Fruit fly (Drosophila melanogaster) whole organism, embryonic: ENCODE measurements around the gene papi.

Experiments
- Ada2b ChIP-seq: fragments of 200-800 bp; sonication (Bioruptor generic); IDR thresholded peaks from 2 replicates; pipeline ENCODE4 v1.3.6; 2022; ENCODE audit warnings: missing biosample characterization, missing genetic modification characterization
- BEAF-32 ChIP-seq: fragments of 200-800 bp; sonication (Bioruptor generic); optimal IDR thresholded peaks from 3 replicates; lab custom pipeline; 2017; ENCODE audit warnings: missing biosample characterization, missing genetic modification characterization, mild to moderate bottlenecking, moderate library complexity, missing genetic modification reagents
- CG10321 ChIP-seq: fragments of 200-800 bp; sonication (Bioruptor generic); IDR thresholded peaks from 2 replicates; pipeline ENCODE4 v1.3.6; 2022; ENCODE audit warnings: missing biosample characterization, missing genetic modification characterization
- CG10543 ChIP-seq: fragments of 200-800 bp; sonication (Bioruptor generic); optimal IDR thresholded peaks from 3 replicates; lab custom pipeline; 2017; ENCODE audit warnings: missing biosample characterization, mild to moderate bottlenecking, missing genetic modification characterization, moderate library complexity
- CG11560 ChIP-seq: fragments of 200-800 bp; sonication (Bioruptor generic); IDR thresholded peaks from 3 replicates; pipeline ENCODE4 v1.3.6; 2022; ENCODE audit warnings: missing biosample characterization, missing genetic modification characterization
- CG11695 ChIP-seq: fragments of 200-800 bp; sonication (Bioruptor generic); IDR thresholded peaks from 3 replicates; pipeline ENCODE4 v1.3.6; 2022; ENCODE audit warnings: missing biosample characterization, missing genetic modification characterization
- CG12236 ChIP-seq: fragments of 200-800 bp; sonication (Bioruptor generic); optimal IDR thresholded peaks from 2 replicates; lab custom pipeline; 2016; ENCODE audit warnings: missing biosample characterization, missing genetic modification characterization
- CG12299 ChIP-seq: fragments of 200-800 bp; sonication (Bioruptor generic); optimal IDR thresholded peaks from 2 replicates; lab custom pipeline; 2018; ENCODE audit warnings: missing biosample characterization, mild to moderate bottlenecking, missing genetic modification characterization
- CG14050 ChIP-seq: fragments of 200-800 bp; sonication (Bioruptor generic); IDR thresholded peaks from 3 replicates; pipeline ENCODE4 v1.3.6; 2022; ENCODE audit warnings: missing biosample characterization, missing genetic modification characterization
- CG14441 ChIP-seq: fragments of 200-800 bp; sonication (Bioruptor generic); IDR thresholded peaks from 2 replicates; pipeline ENCODE4 v1.3.6; 2022; ENCODE audit warnings: missing biosample characterization, missing genetic modification characterization
- CG14710 ChIP-seq: fragments of 200-800 bp; sonication (Bioruptor generic); optimal IDR thresholded peaks from 3 replicates; lab custom pipeline; 2019; ENCODE audit warnings: missing biosample characterization, mild to moderate bottlenecking, missing genetic modification characterization, moderate library complexity
- CG16779 ChIP-seq: fragments of 200-800 bp; sonication (Bioruptor generic); IDR thresholded peaks from 2 replicates; pipeline ENCODE4 v1.3.6; 2022; ENCODE audit warnings: missing biosample characterization, missing genetic modification characterization
- CG16813 ChIP-seq: fragments of 200-800 bp; sonication (Bioruptor generic); IDR thresholded peaks from 3 replicates; pipeline ENCODE4 v1.3.6; 2022; ENCODE audit warnings: missing biosample characterization, missing genetic modification characterization; ENCODE audit not compliant: partially characterized antibody
- CG1792 ChIP-seq: fragments of 200-800 bp; sonication (Bioruptor generic); optimal IDR thresholded peaks from 2 replicates; lab custom pipeline; 2016; ENCODE audit warnings: missing biosample characterization, missing genetic modification characterization
- CG31388 ChIP-seq: fragments of 200-800 bp; sonication (Bioruptor generic); optimal IDR thresholded peaks from 2 replicates; lab custom pipeline; 2016; ENCODE audit warnings: missing biosample characterization, missing genetic modification characterization
- CG3847 ChIP-seq: fragments of 200-800 bp; sonication (Bioruptor generic); IDR thresholded peaks from 2 replicates; pipeline ENCODE4 v1.3.6; 2022; ENCODE audit warnings: missing biosample characterization, missing genetic modification characterization
- CG6272 ChIP-seq: fragments of 200-800 bp; sonication (Bioruptor generic); IDR thresholded peaks from 2 replicates; pipeline ENCODE4 v1.3.6; 2022; ENCODE audit warnings: missing biosample characterization, missing genetic modification characterization
- CG7987 ChIP-seq: fragments of 200-800 bp; sonication (Bioruptor generic); optimal IDR thresholded peaks from 2 replicates; lab custom pipeline; 2018; ENCODE audit warnings: missing biosample characterization, mild to moderate bottlenecking, missing genetic modification characterization, moderate library complexity
- CG8478 ChIP-seq: fragments of >200 bp; optimal IDR thresholded peaks from 2 replicates; lab custom pipeline; 2018
- CG9215 ChIP-seq: fragments of 200-800 bp; sonication (Bioruptor generic); IDR thresholded peaks from 2 replicates; pipeline ENCODE4 v1.3.6; 2022; ENCODE audit warnings: missing biosample characterization, missing genetic modification characterization
- CoRest ChIP-seq: fragments of 200-800 bp; sonication (Bioruptor generic); optimal IDR thresholded peaks from 3 replicates; lab custom pipeline; 2018; ENCODE audit warnings: missing biosample characterization, mild to moderate bottlenecking, missing genetic modification characterization, moderate library complexity
- D19A ChIP-seq: fragments of 200-800 bp; optimal IDR thresholded peaks from 3 replicates; lab custom pipeline; 2019; ENCODE audit warnings: missing biosample characterization, mild to moderate bottlenecking, missing genetic modification characterization, moderate library complexity
- Dad ChIP-seq: fragments of 200-800 bp; sonication (Bioruptor generic); optimal IDR thresholded peaks from 3 replicates; lab custom pipeline; 2016; ENCODE audit warnings: missing biosample characterization, missing genetic modification characterization
- Hr78 ChIP-seq, 2 experiments: fragments of 200-800 bp in 1 of 2; fragments of >200 bp in 1 of 2; sonication (Bioruptor generic) in 1 of 2; optimal IDR thresholded peaks; 2 replicates each; lab custom pipeline; 2017 to 2019; ENCODE audit warnings: missing biosample characterization in 2 of 2, missing genetic modification characterization in 2 of 2, mild to moderate bottlenecking in 1 of 2, moderate library complexity in 1 of 2
- Hsf ChIP-seq: fragments of 200-800 bp; sonication (Bioruptor generic); optimal IDR thresholded peaks from 3 replicates; lab custom pipeline; 2016; ENCODE audit warnings: missing biosample characterization, missing genetic modification characterization
- Nf-YA ChIP-seq: fragments of 200-800 bp; sonication (Bioruptor generic); IDR thresholded peaks from 2 replicates; pipeline ENCODE4 v1.3.6; 2022; ENCODE audit warnings: missing biosample characterization, missing genetic modification characterization
- Oaz ChIP-seq: fragments of 200-800 bp; sonication (Bioruptor generic); IDR thresholded peaks from 2 replicates; pipeline ENCODE4 v1.3.6; 2022; ENCODE audit warnings: missing biosample characterization, missing genetic modification characterization
- Ptx1 ChIP-seq: fragments of 200-800 bp; sonication (Bioruptor generic); IDR thresholded peaks from 2 replicates; pipeline ENCODE4 v1.3.6; 2022; ENCODE audit warnings: missing biosample characterization, missing genetic modification characterization
- Scr ChIP-seq: fragments of 200-800 bp; sonication (Bioruptor generic); IDR thresholded peaks from 2 replicates; pipeline ENCODE4 v1.3.6; 2022; ENCODE audit warnings: missing biosample characterization, missing genetic modification characterization; ENCODE audit not compliant: partially characterized antibody
- Xrp1 ChIP-seq: fragments of 200-800 bp; sonication (Bioruptor generic); IDR thresholded peaks from 2 replicates; pipeline ENCODE4 v1.3.6; 2022; ENCODE audit warnings: missing biosample characterization, missing genetic modification characterization
- bcd ChIP-seq: fragments of 200-800 bp; sonication (Bioruptor generic); optimal IDR thresholded peaks from 2 replicates; lab custom pipeline; 2017; ENCODE audit warnings: missing biosample characterization, mild to moderate bottlenecking, missing genetic modification characterization
- cad ChIP-seq: fragments of >200 bp; optimal IDR thresholded peaks from 2 replicates; lab custom pipeline; 2017; ENCODE audit warnings: missing biosample characterization, missing genetic modification characterization
- en ChIP-seq: fragments of 200-800 bp; sonication (Bioruptor generic); optimal IDR thresholded peaks from 2 replicates; lab custom pipeline; 2016; ENCODE audit warnings: missing biosample characterization, missing genetic modification characterization
- gem ChIP-seq: fragments of 200-800 bp; sonication (Bioruptor generic); optimal IDR thresholded peaks from 2 replicates; lab custom pipeline; 2019; ENCODE audit warnings: missing biosample characterization, mild to moderate bottlenecking, missing genetic modification characterization, moderate library complexity
- ham ChIP-seq: fragments of 200-800 bp; sonication (Bioruptor generic); IDR thresholded peaks from 2 replicates; pipeline ENCODE4 v1.3.6; 2022; ENCODE audit warnings: missing biosample characterization, missing genetic modification characterization
- hb ChIP-seq: fragments of 200-800 bp; sonication (Bioruptor generic); IDR thresholded peaks from 3 replicates; pipeline ENCODE4 v1.3.6; 2022; ENCODE audit warnings: missing biosample characterization, missing genetic modification characterization; ENCODE audit not compliant: partially characterized antibody
- knrl ChIP-seq: fragments of 200-800 bp; sonication (Bioruptor generic); IDR thresholded peaks from 3 replicates; pipeline ENCODE4 v1.3.6; 2022; ENCODE audit warnings: missing biosample characterization, missing genetic modification characterization; ENCODE audit not compliant: partially characterized antibody
- lmd ChIP-seq: fragments of 200-800 bp; sonication (Bioruptor generic); IDR thresholded peaks from 2 replicates; pipeline ENCODE4 v1.3.6; 2022; ENCODE audit warnings: missing biosample characterization, missing genetic modification characterization
- lov ChIP-seq, 2 experiments: fragments of 200-800 bp in 1 of 2; fragments of >200 bp in 1 of 2; sonication (Bioruptor generic) in 1 of 2; IDR thresholded peaks in 1 of 2; optimal IDR thresholded peaks in 1 of 2; 2 replicates in 1 of 2; 3 replicates in 1 of 2; pipeline versions ENCODE4 v1.3.6 to Lab custom; 2017 to 2022; ENCODE audit warnings: missing biosample characterization in 1 of 2, missing genetic modification characterization in 1 of 2
- oc ChIP-seq: fragments of 200-800 bp; sonication (Bioruptor generic); optimal IDR thresholded peaks from 2 replicates; lab custom pipeline; 2018; ENCODE audit warnings: missing biosample characterization, mild to moderate bottlenecking, missing genetic modification characterization, moderate library complexity
- pita ChIP-seq: fragments of 200-800 bp; sonication (Bioruptor generic); optimal IDR thresholded peaks from 2 replicates; lab custom pipeline; 2017; ENCODE audit warnings: missing biosample characterization, mild to moderate bottlenecking, missing genetic modification characterization
- ro ChIP-seq: fragments of 200-800 bp; sonication (Bioruptor generic); IDR thresholded peaks from 2 replicates; pipeline ENCODE4 v1.3.6; 2022; ENCODE audit warnings: missing biosample characterization, missing genetic modification characterization
- sima ChIP-seq: fragments of 200-800 bp; sonication (Bioruptor generic); optimal IDR thresholded peaks from 2 replicates; lab custom pipeline; 2016; ENCODE audit warnings: missing biosample characterization, missing genetic modification characterization
- sna ChIP-seq: fragments of 200-800 bp; sonication (Bioruptor generic); IDR thresholded peaks from 2 replicates; pipeline ENCODE4 v1.3.6; 2022; ENCODE audit warnings: missing biosample characterization, missing genetic modification characterization; ENCODE audit not compliant: partially characterized antibody
- tgo ChIP-seq: fragments of 200-800 bp; sonication (Bioruptor generic); IDR thresholded peaks from 3 replicates; pipeline ENCODE4 v1.3.6; 2022; ENCODE audit warnings: missing biosample characterization, missing genetic modification characterization
- tll ChIP-seq, 2 experiments: fragments of 200-800 bp in 1 of 2; fragments of >200 bp in 1 of 2; sonication (Bioruptor generic) in 1 of 2; optimal IDR thresholded peaks; 2 replicates each; lab custom pipeline; 2017 to 2019; ENCODE audit warnings: missing biosample characterization in 2 of 2, missing genetic modification characterization in 2 of 2, mild to moderate bottlenecking in 1 of 2, moderate library complexity in 1 of 2
- twi ChIP-seq: fragments of 200-800 bp; optimal IDR thresholded peaks from 2 replicates; lab custom pipeline; 2019; ENCODE audit warnings: missing biosample characterization, mild to moderate bottlenecking, missing genetic modification characterization, moderate library complexity
- wek ChIP-seq: fragments of 200-800 bp; sonication (Bioruptor generic); optimal IDR thresholded peaks from 3 replicates; lab custom pipeline; 2018; ENCODE audit warnings: missing biosample characterization, mild to moderate bottlenecking, missing genetic modification characterization, moderate library complexity

papi gene

DNA sequence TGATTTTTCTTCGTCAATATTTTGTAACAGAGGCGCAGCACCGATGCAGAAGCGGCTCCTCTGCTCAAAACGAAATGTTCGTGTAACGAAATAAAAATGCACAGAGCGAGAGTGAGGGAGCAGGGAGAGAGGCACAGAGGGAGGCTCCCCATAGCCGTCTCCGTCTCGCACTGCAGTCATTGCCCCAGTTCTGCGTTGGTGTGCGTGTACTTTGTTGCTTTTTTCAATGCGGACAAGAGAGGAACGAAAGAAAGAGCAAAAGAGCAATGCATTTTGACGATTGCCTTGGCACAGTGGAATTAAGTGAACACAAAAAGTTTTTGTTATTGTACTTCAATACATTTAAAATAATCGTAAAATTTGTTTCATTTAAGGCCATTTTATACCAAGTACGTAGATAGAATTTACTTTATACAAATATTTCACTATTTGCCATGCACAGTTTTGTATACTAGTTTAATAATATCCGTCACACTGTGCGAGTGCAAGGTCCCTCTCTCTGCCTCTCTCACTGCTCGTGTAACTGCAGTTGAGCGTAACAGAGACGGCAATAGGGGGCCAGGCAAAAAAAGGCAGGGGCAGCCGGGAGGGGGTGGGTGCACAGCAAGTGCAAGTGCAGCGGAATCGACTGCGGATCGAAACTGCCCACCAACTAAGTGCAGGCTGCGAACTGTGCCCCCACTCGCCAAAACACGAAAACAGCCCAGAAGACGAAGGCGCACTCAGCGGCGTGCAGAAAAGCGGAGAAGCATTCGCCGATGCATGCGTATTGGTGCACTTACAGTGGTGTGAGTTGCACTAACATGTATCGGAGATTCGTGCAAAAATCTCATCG is 18.3 kb upstream of the papi start (continued):
- peak; percentile 94 for TF ChIP-seq wek
- TF ChIP-seq CG14441 (GFP tag; lab: Robert Waterston, UW): peak; percentile 98
- peak; percentile 97 for TF ChIP-seq CG12299 (tag; lab: Kevin White, UChicago)
- TF ChIP-seq CG1792 (GFP tag; lab: Kevin White, UChicago): peak; percentile 96
- peak; percentile 98 for TF ChIP-seq CG12236 (GFP tag; lab: Kevin White, UChicago)
- peak; percentile 98 for TF ChIP-seq tgo
- peak; percentile 99 for TF ChIP-seq Ada2b
- TF ChIP-seq lov (optimal IDR thresholded peaks at IDR 0.05; lab: Kevin White, UChicago): no peak
- TF ChIP-seq lov (GFP tag; IDR thresholded peaks at IDR 0.05; lab: Robert Waterston, UW): peak; percentile 100
- peak; percentile 99 for TF ChIP-seq ro (GFP tag; lab: Robert Waterston, UW)
- TF ChIP-seq ham (GFP tag; lab: Robert Waterston, UW): 0 out of 2 replicates have a peak, but pooled peaks have one; percentile 35
- TF ChIP-seq CG14710 (tag; lab: Kevin White, UChicago): peak; percentile 99
- peak; percentile 98 for TF ChIP-seq CG11695 (GFP tag; lab: Robert Waterston, UW)
- TF ChIP-seq Nf-YA (GFP tag; lab: Robert Waterston, UW): peak; percentile 99
- peak; percentile 100 for TF ChIP-seq gem (tag; lab: Kevin White, UChicago)
- no peak for TF ChIP-seq cad (GFP tag; lab: Kevin White, UChicago)
- TF ChIP-seq CG11560: peak; percentile 86
- TF ChIP-seq Ptx1 (GFP tag; lab: Robert Waterston, UW): peak; percentile 98
- TF ChIP-seq Xrp1 (GFP tag; lab: Robert Waterston, UW): peak; percentile 100
- peak; percentile 94 for TF ChIP-seq Oaz (GFP tag; lab: Robert Waterston, UW)
- TF ChIP-seq Dad (GFP tag; lab: Kevin White, UChicago): peak; percentile 97
- peak; percentile 97 for TF ChIP-seq twi
- peak; percentile 98 for TF ChIP-seq CG6272 (GFP tag; lab: Robert Waterston, UW)
- TF ChIP-seq CG16813 (GFP tag; lab: Robert Waterston, UW): peak; percentile 76
- TF ChIP-seq hb: peak; percentile 90
- peak; percentile 79 for TF ChIP-seq CG7987
- peak; percentile 55; the same call in 1 of the 2 replicates for TF ChIP-seq Scr (GFP tag; lab: Robert Waterston, UW)
- TF ChIP-seq CG14050 (GFP tag; lab: Robert Waterston, UW): peak; percentile 98
- peak; percentile 70; the same call in 2 of the 3 replicates for TF ChIP-seq knrl (GFP tag; lab: Robert Waterston, UW)
- TF ChIP-seq CG31388 (GFP tag; lab: Kevin White, UChicago): peak; percentile 98
- peak; percentile 90 for TF ChIP-seq sima (GFP tag; lab: Kevin White, UChicago)
- peak; percentile 97 for TF ChIP-seq bcd (GFP tag; lab: Kevin White, UChicago)
- TF ChIP-seq CG10543 (GFP tag; lab: Kevin White, UChicago): peak; percentile 39
- TF ChIP-seq tll (GFP tag; optimal IDR thresholded peaks at IDR 0.05; lab: Kevin White, UChicago): peak in 1 of 2 experiments; percentile 90
- no peak for TF ChIP-seq pita (GFP tag; lab: Kevin White, UChicago)
- TF ChIP-seq CG8478 (lab: Kevin White, UChicago): peak; percentile 77
- peak; percentile 80 for TF ChIP-seq sna (GFP tag; lab: Robert Waterston, UW)
- 0 out of 2 replicates have a peak, but pooled peaks have one; percentile 35 for TF ChIP-seq CG16779 (GFP tag; lab: Robert Waterston, UW)
- peak; percentile 98 for TF ChIP-seq Hsf (GFP tag; lab: Kevin White, UChicago)
- TF ChIP-seq CoRest (tag; lab: Kevin White, UChicago): peak; percentile 98
- peak; percentile 84 for TF ChIP-seq CG9215 (GFP tag; lab: Robert Waterston, UW)
- TF ChIP-seq en (GFP tag; lab: Kevin White, UChicago): peak; percentile 97
- TF ChIP-seq Hr78 (GFP tag; optimal IDR thresholded peaks at IDR 0.05; lab: Kevin White, UChicago): peak in 1 of 2 experiments; percentile 97
- peak; percentile 98 for TF ChIP-seq D19A (tag; lab: Kevin White, UChicago)
- peak; percentile 98 for TF ChIP-seq lmd (GFP tag; lab: Robert Waterston, UW)
- peak; percentile 12 for TF ChIP-seq BEAF-32 (GFP tag; lab: Kevin White, UChicago)
- TF ChIP-seq oc (tag; lab: Kevin White, UChicago): peak; percentile 100
- TF ChIP-seq CG10321 (GFP tag; lab: Robert Waterston, UW): peak; percentile 83
- peak; percentile 89 for TF ChIP-seq CG3847 (GFP tag; lab: Robert Waterston, UW)
